Worm (Caenorhabditis elegans) whole organism, L4 larva: ENCODE data around the gene oac-52.
A peak's percentile ranks its signal among the peaks of the same experiment; 100 is the strongest.

Source experiments
- D1046.2 ChIP-seq: fragments of 200-800 bp; sonication (Bioruptor generic); IDR thresholded peaks from 2 replicates; pipeline ENCODE4 v1.3.6; 2022; ENCODE audit warnings: missing genetic modification characterization, missing compliant biosample characterization
- F49E8.2 ChIP-seq: sonication (generic microtip); optimal IDR thresholded peaks from 2 replicates; lab custom pipeline; 2016; ENCODE audit warnings: missing compliant biosample characterization, mild to moderate bottlenecking, missing genetic modification characterization, borderline replicate concordance
- T26A8.4 ChIP-seq: fragments of 200-800 bp; sonication (Bioruptor generic); IDR thresholded peaks from 2 replicates; pipeline ENCODE4 v1.3.6; 2022; ENCODE audit warnings: missing genetic modification characterization, missing compliant biosample characterization
- Y105C5A.15 ChIP-seq: fragments of 200-800 bp; sonication (Bioruptor generic); IDR thresholded peaks from 2 replicates; pipeline ENCODE4 v1.3.6; 2022; ENCODE audit warnings: missing genetic modification characterization, missing compliant biosample characterization
- Y75B8A.6 ChIP-seq: fragments of 200-800 bp; sonication (Bioruptor generic); IDR thresholded peaks from 2 replicates; pipeline ENCODE4 v1.3.6; 2022; ENCODE audit warnings: missing genetic modification reagents, missing genetic modification characterization, missing compliant biosample characterization
- aha-1 ChIP-seq: fragments of 150-350 bp; peaks from one replicate; lab custom pipeline; 2014; ENCODE audit warnings: missing biosample characterization, missing genetic modification characterization
- arid-1 ChIP-seq: fragments of 200-800 bp; sonication (Bioruptor generic); conservative IDR thresholded peaks from 2 replicates; pipeline ENCODE4 v1.3.6; 2022; ENCODE audit warnings: missing genetic modification reagents, missing genetic modification characterization, missing compliant biosample characterization
- ceh-20 ChIP-seq: fragments of 200-800 bp; sonication (Bioruptor generic); IDR thresholded peaks from 2 replicates; pipeline ENCODE4 v1.3.6; 2022; ENCODE audit warnings: missing genetic modification reagents, missing genetic modification characterization, missing compliant biosample characterization
- ceh-62 ChIP-seq: sonication (generic microtip); optimal IDR thresholded peaks from 2 replicates; lab custom pipeline; 2017; ENCODE audit warnings: missing biosample characterization, missing genetic modification characterization
- ceh-82 ChIP-seq: sonication (generic microtip); optimal IDR thresholded peaks from 2 replicates; lab custom pipeline; 2017; ENCODE audit warnings: missing biosample characterization, missing genetic modification characterization
- dmd-9 ChIP-seq: fragments of 200-800 bp; sonication (Bioruptor generic); IDR thresholded peaks from 2 replicates; pipeline ENCODE4 v1.3.6; 2022; ENCODE audit warnings: missing genetic modification reagents, missing genetic modification characterization, missing compliant biosample characterization
- duxl-1 ChIP-seq: sonication (generic microtip); optimal IDR thresholded peaks from 2 replicates; lab custom pipeline; 2016; ENCODE audit warnings: mild to moderate bottlenecking, missing genetic modification characterization, moderate library complexity, missing compliant biosample characterization; ENCODE audit not compliant: poor library complexity
- dve-1 ChIP-seq: sonication (generic microtip); optimal IDR thresholded peaks from 2 replicates; lab custom pipeline; 2017; ENCODE audit warnings: antibody characterized with exemption, mild to moderate bottlenecking, missing genetic modification characterization, missing compliant biosample characterization; ENCODE audit not compliant: insufficient read depth
- egl-43 ChIP-seq: fragments of 200-800 bp; sonication (Bioruptor generic); IDR thresholded peaks from 2 replicates; pipeline ENCODE4 v1.3.6; 2022; ENCODE audit warnings: missing genetic modification reagents, missing genetic modification characterization, missing compliant biosample characterization
- fos-1 ChIP-seq: fragments of 150-350 bp; optimal IDR thresholded peaks from 2 replicates; lab custom pipeline; 2014; ENCODE audit warnings: missing biosample characterization, missing genetic modification characterization
- hlh-11 ChIP-seq: fragments of 200-800 bp; sonication (Bioruptor generic); optimal IDR thresholded peaks from 2 replicates; lab custom pipeline; 2018; ENCODE audit warnings: mild to moderate bottlenecking, missing genetic modification characterization, missing compliant biosample characterization
- hmg-1.1 ChIP-seq: fragments of 200-800 bp; sonication (Bioruptor generic); IDR thresholded peaks from 2 replicates; pipeline ENCODE4 v1.3.6; 2022; ENCODE audit warnings: missing genetic modification reagents, missing genetic modification characterization, missing compliant biosample characterization
- jun-1 ChIP-seq: fragments of 150-350 bp; optimal IDR thresholded peaks from 2 replicates; lab custom pipeline; 2014; ENCODE audit warnings: missing biosample characterization, missing genetic modification reagents, missing genetic modification characterization
- lim-7 ChIP-seq: fragments of 200-800 bp; sonication (Bioruptor generic); IDR thresholded peaks from 2 replicates; pipeline ENCODE4 v1.3.6; 2022; ENCODE audit warnings: missing genetic modification characterization, missing compliant biosample characterization
- lin-1 ChIP-seq: fragments of 200-800 bp; sonication (Bioruptor generic); IDR thresholded peaks from 2 replicates; pipeline ENCODE4 v1.3.6; 2022; ENCODE audit warnings: missing genetic modification reagents, missing genetic modification characterization, missing compliant biosample characterization
- lin-13 ChIP-seq: fragments of 150-350 bp; optimal IDR thresholded peaks from 2 replicates; lab custom pipeline; 2014; ENCODE audit warnings: missing biosample characterization, missing genetic modification reagents, missing genetic modification characterization
- lin-38 ChIP-seq: fragments of 200-800 bp; sonication (Bioruptor generic); IDR thresholded peaks from 2 replicates; pipeline ENCODE4 v1.3.6; 2022; ENCODE audit warnings: missing genetic modification reagents, missing genetic modification characterization, missing compliant biosample characterization
- madf-5 ChIP-seq, 2 experiments: fragments of 200-800 bp; sonication (Bioruptor generic); IDR thresholded peaks; 2 replicates each; pipeline ENCODE4 v1.3.6; 2022; ENCODE audit warnings: missing compliant biosample characterization in 2 of 2, missing genetic modification characterization in 2 of 2
- mxl-2 ChIP-seq: fragments of 200-800 bp; sonication (Bioruptor generic); conservative IDR thresholded peaks from 2 replicates; pipeline ENCODE4 v1.3.6; 2022; ENCODE audit warnings: missing genetic modification reagents, missing genetic modification characterization, missing compliant biosample characterization
- mxl-3 ChIP-seq: fragments of 200-800 bp; sonication (Bioruptor generic); optimal IDR thresholded peaks from 2 replicates; lab custom pipeline; 2018; ENCODE audit warnings: mild to moderate bottlenecking, missing genetic modification characterization, missing compliant biosample characterization
- nhr-10 ChIP-seq: fragments of 150-350 bp; optimal IDR thresholded peaks from 2 replicates; lab custom pipeline; 2014; ENCODE audit warnings: missing biosample characterization, missing genetic modification characterization
- nhr-102 ChIP-seq: sonication (generic microtip); optimal IDR thresholded peaks from 2 replicates; lab custom pipeline; 2016; ENCODE audit warnings: mild to moderate bottlenecking, missing genetic modification characterization, moderate library complexity, missing compliant biosample characterization
- nhr-25 ChIP-seq: sonication (generic microtip); optimal IDR thresholded peaks from 2 replicates; lab custom pipeline; 2017; ENCODE audit warnings: missing genetic modification characterization, mild to moderate bottlenecking, missing compliant biosample characterization, antibody characterized with exemption, moderate library complexity, borderline replicate concordance; ENCODE audit not compliant: insufficient read depth
- nhr-28 ChIP-seq: fragments of 150-350 bp; optimal IDR thresholded peaks from 2 replicates; lab custom pipeline; 2014; ENCODE audit warnings: missing biosample characterization, missing genetic modification characterization
- nhr-48 ChIP-seq: sonication (generic microtip); optimal IDR thresholded peaks from 2 replicates; lab custom pipeline; 2016; ENCODE audit warnings: mild to moderate bottlenecking, missing genetic modification characterization, missing compliant biosample characterization
- nhr-6 ChIP-seq: fragments of 150-350 bp; optimal IDR thresholded peaks from 2 replicates; lab custom pipeline; 2014; ENCODE audit warnings: missing biosample characterization, missing genetic modification characterization
- nhr-76 ChIP-seq: fragments of 150-350 bp; optimal IDR thresholded peaks from 2 replicates; lab custom pipeline; 2014; ENCODE audit warnings: missing biosample characterization, missing genetic modification characterization
- nhr-77 ChIP-seq: fragments of 150-350 bp; optimal IDR thresholded peaks from 2 replicates; lab custom pipeline; 2014; ENCODE audit warnings: missing biosample characterization, missing genetic modification characterization
- pqm-1 ChIP-seq: sonication (generic microtip); optimal IDR thresholded peaks from 2 replicates; lab custom pipeline; 2017; ENCODE audit warnings: missing biosample characterization, missing genetic modification characterization
- rbr-2 ChIP-seq: sonication (generic microtip); optimal IDR thresholded peaks from 2 replicates; lab custom pipeline; 2016; ENCODE audit warnings: missing genotype, missing genetic modification characterization, missing compliant biosample characterization
- sdz-12 ChIP-seq: fragments of 200-800 bp; sonication (Bioruptor generic); optimal IDR thresholded peaks from 2 replicates; lab custom pipeline; 2018; ENCODE audit warnings: mild to moderate bottlenecking, missing genetic modification characterization, missing compliant biosample characterization
- set-16 ChIP-seq: fragments of 200-800 bp; sonication (Bioruptor generic); IDR thresholded peaks from 2 replicates; pipeline ENCODE4 v1.3.6; 2022; ENCODE audit warnings: missing genetic modification reagents, missing genetic modification characterization, missing compliant biosample characterization
- skn-1 ChIP-seq: fragments of 150-350 bp; optimal IDR thresholded peaks from 2 replicates; lab custom pipeline; 2014; ENCODE audit warnings: missing biosample characterization, missing genetic modification characterization
- snpc-4 ChIP-seq: fragments of 150-350 bp; optimal IDR thresholded peaks from 2 replicates; lab custom pipeline; 2014; ENCODE audit warnings: missing biosample characterization, missing genetic modification characterization
- tag-97 ChIP-seq: fragments of 200-800 bp; sonication (Bioruptor generic); IDR thresholded peaks from 2 replicates; pipeline ENCODE4 v1.3.6; 2022; ENCODE audit warnings: missing genetic modification characterization, missing compliant biosample characterization
- unc-39 ChIP-seq: sonication (generic microtip); optimal IDR thresholded peaks from 2 replicates; lab custom pipeline; 2017; ENCODE audit warnings: missing biosample characterization, missing genetic modification characterization
- unc-62 ChIP-seq, 3 experiments: fragments of 150-350 bp in 1 of 3; sonication (generic microtip); optimal IDR thresholded peaks in 2 of 3; peaks in 1 of 3; 1 replicate in 1 of 3; 2 replicates in 2 of 3; lab custom pipeline; 2014 to 2017; ENCODE audit warnings: missing biosample characterization in 3 of 3, missing genetic modification characterization in 3 of 3, missing genetic modification reagents in 3 of 3, missing genotype in 1 of 3
- zag-1 ChIP-seq: fragments of 150-350 bp; optimal IDR thresholded peaks from 2 replicates; lab custom pipeline; 2014; ENCODE audit warnings: missing biosample characterization, missing genetic modification characterization
- zfp-3 ChIP-seq: fragments of 200-800 bp; sonication (Bioruptor generic); conservative IDR thresholded peaks from 2 replicates; pipeline ENCODE4 v1.3.6; 2022; ENCODE audit warnings: missing genetic modification reagents, missing genetic modification characterization, missing compliant biosample characterization

The oac-52 gene

DNA sequence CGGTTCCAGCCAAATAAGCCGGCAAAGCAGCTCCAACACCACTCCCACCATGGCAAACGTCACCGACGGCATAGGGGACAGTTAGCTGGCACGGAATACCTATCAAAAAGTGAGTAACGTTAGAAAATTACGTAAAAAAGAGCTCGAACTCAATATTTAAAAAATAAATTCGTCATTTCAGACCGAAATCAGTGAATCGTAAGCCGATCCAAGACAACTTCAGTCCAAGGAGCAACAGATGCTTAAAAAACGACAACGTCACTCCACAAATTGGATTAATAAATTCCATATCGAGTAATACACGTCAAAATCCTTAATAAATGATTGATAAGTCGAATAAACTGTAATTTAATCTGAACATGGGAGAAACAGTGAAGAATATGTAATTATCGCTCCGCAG, 40.1 kb downstream of the oac-52 start:
- TF ChIP-seq T26A8.4 (GFP tag; lab: Robert Waterston, UW) (no peak), F49E8.2 (no peak), unc-62 (GFP tag; optimal IDR thresholded peaks at IDR 0.05 in 1 of 2; lab: Kevin White, UChicago) (peak in 1 of 2 experiments; percentile 94), unc-62 (tag; optimal IDR thresholded peaks at IDR 0.05; lab: Kevin White, UChicago) (no peak), lin-1 (no peak), ceh-20 (no peak), madf-5 (GFP tag; IDR thresholded peaks at IDR 0.05; lab: Robert Waterston, UW) (no peak), nhr-77 (tag; lab: Kevin White, UChicago) (no peak), nhr-102 (tag; lab: Kevin White, UChicago) (no peak)

DNA sequence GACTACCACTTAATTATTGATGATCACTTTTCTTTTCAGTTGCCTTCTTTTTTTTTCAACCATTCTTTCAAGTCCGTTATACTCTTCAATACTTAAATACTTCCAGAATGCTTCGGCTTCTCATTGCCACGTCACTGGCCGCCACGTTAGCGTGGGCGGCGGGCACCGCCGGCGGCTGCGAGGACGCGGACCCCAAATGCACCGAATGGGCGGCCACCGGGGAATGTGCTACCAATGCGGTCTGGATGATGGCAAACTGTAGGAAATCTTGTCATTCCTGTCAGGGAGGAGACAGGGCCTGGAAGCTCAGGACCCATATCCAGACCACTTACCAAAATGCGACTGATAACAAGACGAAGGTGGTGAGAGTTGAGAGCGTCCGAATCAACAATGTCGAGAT, 45.2 kb downstream of the oac-52 start, which contains the start of gene lgc-22:
Gene lgc-22 (plus strand): TSS at position 105 of the 400 bp plus-strand sequence.
- TF ChIP-seq aha-1 (tag; lab: Kevin White, UChicago) (no peak), ceh-82 (no peak), skn-1 (tag; lab: Kevin White, UChicago) (no peak), set-16 (GFP tag; lab: Robert Waterston, UW) (peak; percentile 86), nhr-28 (tag; lab: Kevin White, UChicago) (no peak), arid-1 (GFP tag; lab: Robert Waterston, UW) (no peak), nhr-6 (tag; lab: Kevin White, UChicago) (no peak), dmd-9 (GFP tag; lab: Robert Waterston, UW) (0 out of 2 replicates have a peak, but pooled peaks have one; percentile 32), nhr-25 (no peak), hmg-1.1 (GFP tag; lab: Robert Waterston, UW) (no peak), lin-1 (no peak), rbr-2 (tag; lab: Kevin White, UChicago) (no peak), zfp-3 (GFP tag; lab: Robert Waterston, UW) (no peak), Y105C5A.15 (GFP tag; lab: Robert Waterston, UW) (no peak), egl-43 (GFP tag; lab: Robert Waterston, UW) (peak; percentile 55; the same call in 1 of the 2 replicates), jun-1 (tag; lab: Kevin White, UChicago) (no peak)

DNA sequence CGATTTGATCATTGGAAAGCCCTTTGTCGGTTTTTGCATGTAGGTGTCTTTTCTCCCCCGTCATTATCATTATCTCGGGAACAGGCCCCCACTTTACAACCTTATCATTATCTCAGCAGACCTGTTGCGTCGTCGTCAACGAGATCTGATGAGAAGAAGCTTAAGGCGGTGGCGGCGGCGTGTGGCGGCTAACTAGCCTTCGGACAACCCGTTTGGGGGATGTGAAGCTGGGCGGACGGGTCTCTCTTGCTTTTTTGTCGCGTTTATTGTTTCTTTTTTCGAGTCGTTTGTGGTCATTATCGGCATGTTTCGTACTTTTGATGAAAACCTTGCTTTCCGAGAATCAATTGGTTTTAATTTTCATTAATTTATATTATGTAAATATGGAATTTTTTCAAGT, 46.4 kb downstream of the oac-52 start:
- TF ChIP-seq duxl-1 (no peak), D1046.2 (GFP tag; lab: Robert Waterston, UW) (no peak), snpc-4 (tag; lab: Kevin White, UChicago) (no peak), hlh-11 (tag; lab: Kevin White, UChicago) (peak; percentile 67), set-16 (GFP tag; lab: Robert Waterston, UW) (peak; percentile 34; the same call in 1 of the 2 replicates), mxl-3 (peak; percentile 30), lin-38 (GFP tag; lab: Robert Waterston, UW) (no peak), jun-1 (tag; lab: Kevin White, UChicago) (no peak), lin-13 (GFP tag; lab: Kevin White, UChicago) (no peak), ceh-62 (tag; lab: Kevin White, UChicago) (no peak), nhr-48 (peak; percentile 51), T26A8.4 (GFP tag; lab: Robert Waterston, UW) (peak; percentile 64), sdz-12 (GFP tag; lab: Kevin White, UChicago) (no peak), aha-1 (tag; lab: Kevin White, UChicago) (peak; percentile 79), mxl-2 (GFP tag; lab: Robert Waterston, UW) (no peak)

DNA sequence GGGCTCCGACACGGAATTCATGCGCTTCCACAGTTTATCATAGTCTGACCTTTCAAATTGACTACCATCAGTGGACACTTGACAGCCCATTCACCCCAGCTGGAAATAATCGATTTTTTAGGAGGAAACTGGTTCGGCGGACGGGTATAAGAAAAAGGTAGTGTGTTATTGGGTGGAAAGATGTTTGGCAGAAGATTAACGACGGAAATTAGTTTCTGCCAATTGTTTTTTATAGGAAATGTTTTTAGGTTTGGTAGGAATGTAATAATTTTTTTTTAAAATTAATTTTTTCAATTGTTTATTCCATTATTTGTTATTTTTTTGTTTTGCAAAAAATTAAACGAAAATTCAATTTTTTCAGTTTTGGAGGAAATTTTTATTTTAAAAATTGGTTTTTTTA, 47.4 kb downstream of the oac-52 start, which contains the start of gene F15E6.9:
Gene F15E6.9 (minus strand): TSS at position 101 of the 400 bp plus-strand sequence.
- TF ChIP-seq unc-39 (tag; lab: Kevin White, UChicago) (no peak), nhr-10 (tag; lab: Kevin White, UChicago) (no peak), lim-7 (GFP tag; lab: Robert Waterston, UW) (no peak), nhr-76 (tag; lab: Kevin White, UChicago) (no peak), tag-97 (GFP tag; lab: Robert Waterston, UW) (no peak), fos-1 (tag; lab: Kevin White, UChicago) (no peak), zag-1 (no peak), lin-13 (GFP tag; lab: Kevin White, UChicago) (no peak), rbr-2 (tag; lab: Kevin White, UChicago) (no peak), dve-1 (tag; lab: Kevin White, UChicago) (no peak), D1046.2 (GFP tag; lab: Robert Waterston, UW) (no peak), pqm-1 (no peak), Y75B8A.6 (GFP tag; lab: Robert Waterston, UW) (no peak)
